Worm (Caenorhabditis elegans): ENCODE data around the gene F21G4.3.

DNA sequence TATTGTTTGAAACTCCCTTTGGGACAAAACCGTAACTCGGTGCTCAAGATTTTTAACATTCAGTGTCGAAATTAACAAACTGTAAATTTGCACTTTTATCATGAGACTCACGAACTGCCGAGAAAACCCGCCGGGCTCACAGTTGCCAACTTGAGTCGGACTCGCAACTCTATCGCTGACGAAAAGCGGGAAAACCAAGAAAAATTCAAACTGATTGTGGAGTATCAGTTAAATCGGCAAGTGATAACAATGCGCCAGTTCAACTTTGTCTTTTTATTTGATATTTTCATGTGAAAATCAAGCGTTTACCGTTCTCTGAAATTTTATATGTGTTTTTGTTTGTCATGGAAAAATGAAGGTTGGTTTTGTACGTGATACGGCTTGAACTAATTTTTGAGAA lies 12.4 kb upstream of the F21G4.3 start:
- TF ChIP-seq flt-1 (GFP tag; IDR thresholded peaks at IDR 0.05) (no peak), cog-1 (tag; optimal IDR thresholded peaks at IDR 0.05) (no peak), ztf-23 (GFP tag; IDR thresholded peaks at IDR 0.05) (no peak)
